Fruit fly (Drosophila melanogaster) whole organism, embryonic: ENCODE measurements around the gene CG13884.

Source experiments
- Antp ChIP-seq: fragments of 200-800 bp; sonication (Bioruptor generic); optimal IDR thresholded peaks from 3 replicates; lab custom pipeline; 2016; ENCODE audit warnings: missing biosample characterization, missing genetic modification characterization
- Blimp-1 ChIP-seq: fragments of 200-800 bp; sonication (Bioruptor generic); optimal IDR thresholded peaks from 3 replicates; lab custom pipeline; 2018; ENCODE audit warnings: missing biosample characterization, missing genetic modification characterization, mild to moderate bottlenecking, moderate library complexity, missing genetic modification reagents
- CG10267 ChIP-seq: fragments of 200-800 bp; sonication (Bioruptor generic); optimal IDR thresholded peaks from 2 replicates; lab custom pipeline; 2018; ENCODE audit warnings: missing biosample characterization, mild to moderate bottlenecking, missing genetic modification characterization, moderate library complexity
- CG11504 ChIP-seq: fragments of 200-800 bp; sonication (Bioruptor generic); optimal IDR thresholded peaks from 3 replicates; lab custom pipeline; 2019; ENCODE audit warnings: missing biosample characterization, mild to moderate bottlenecking, missing genetic modification characterization, moderate library complexity
- CG12219 ChIP-seq: fragments of 200-800 bp; sonication (Bioruptor generic); optimal IDR thresholded peaks from 3 replicates; lab custom pipeline; 2018; ENCODE audit warnings: missing biosample characterization, mild to moderate bottlenecking, missing genetic modification characterization
- CG12391 ChIP-seq: fragments of 200-800 bp; sonication (Bioruptor generic); optimal IDR thresholded peaks from 3 replicates; lab custom pipeline; 2018; ENCODE audit warnings: missing biosample characterization, mild to moderate bottlenecking, missing genetic modification characterization, moderate library complexity
- CG13424 ChIP-seq: fragments of 200-800 bp; sonication (Bioruptor generic); optimal IDR thresholded peaks from 2 replicates; lab custom pipeline; 2019; ENCODE audit warnings: missing biosample characterization, mild to moderate bottlenecking, missing genetic modification characterization, moderate library complexity
- CG14710 ChIP-seq: fragments of 200-800 bp; sonication (Bioruptor generic); optimal IDR thresholded peaks from 3 replicates; lab custom pipeline; 2019; ENCODE audit warnings: missing biosample characterization, mild to moderate bottlenecking, missing genetic modification characterization, moderate library complexity
- CG15269 ChIP-seq: fragments of 200-800 bp; sonication (Bioruptor generic); optimal IDR thresholded peaks from 2 replicates; lab custom pipeline; 2018; ENCODE audit warnings: missing biosample characterization, mild to moderate bottlenecking, missing genetic modification characterization, moderate library complexity
- CG17328 ChIP-seq: fragments of 200-800 bp; sonication (Bioruptor generic); IDR thresholded peaks from 2 replicates; pipeline ENCODE4 v1.3.6; 2022; ENCODE audit warnings: missing biosample characterization, missing genetic modification characterization
- CG1792 ChIP-seq: fragments of 200-800 bp; sonication (Bioruptor generic); optimal IDR thresholded peaks from 2 replicates; lab custom pipeline; 2016; ENCODE audit warnings: missing biosample characterization, missing genetic modification characterization
- CG18599 ChIP-seq: fragments of 200-800 bp; sonication (Bioruptor generic); optimal IDR thresholded peaks from 3 replicates; lab custom pipeline; 2017; ENCODE audit warnings: missing biosample characterization, missing genetic modification characterization, mild to moderate bottlenecking, moderate library complexity, missing genetic modification reagents
- CG2678 ChIP-seq: fragments of 200-800 bp; sonication (Bioruptor generic); optimal IDR thresholded peaks from 3 replicates; lab custom pipeline; 2019; ENCODE audit warnings: missing biosample characterization, mild to moderate bottlenecking, missing genetic modification characterization, moderate library complexity
- CG3847 ChIP-seq: fragments of 200-800 bp; sonication (Bioruptor generic); IDR thresholded peaks from 2 replicates; pipeline ENCODE4 v1.3.6; 2022; ENCODE audit warnings: missing biosample characterization, missing genetic modification characterization
- CG6175 ChIP-seq: fragments of 200-800 bp; sonication (Bioruptor generic); IDR thresholded peaks from 3 replicates; pipeline ENCODE4 v1.3.6; 2022; ENCODE audit warnings: missing biosample characterization, missing genetic modification characterization
- CG7556 ChIP-seq: fragments of 200-800 bp; sonication (Bioruptor generic); optimal IDR thresholded peaks from 2 replicates; lab custom pipeline; 2017; ENCODE audit warnings: missing biosample characterization, mild to moderate bottlenecking, missing genetic modification characterization
- CG7839 ChIP-seq: fragments of 200-800 bp; sonication (Bioruptor generic); optimal IDR thresholded peaks from 3 replicates; lab custom pipeline; 2018; ENCODE audit warnings: missing biosample characterization, mild to moderate bottlenecking, missing genetic modification characterization, moderate library complexity
- CG7987 ChIP-seq: fragments of 200-800 bp; sonication (Bioruptor generic); optimal IDR thresholded peaks from 2 replicates; lab custom pipeline; 2018; ENCODE audit warnings: missing biosample characterization, mild to moderate bottlenecking, missing genetic modification characterization, moderate library complexity
- CG8924 ChIP-seq: fragments of 200-800 bp; optimal IDR thresholded peaks from 3 replicates; lab custom pipeline; 2019; ENCODE audit warnings: missing biosample characterization, mild to moderate bottlenecking, missing genetic modification characterization, moderate library complexity
- CG9215 ChIP-seq: fragments of 200-800 bp; sonication (Bioruptor generic); IDR thresholded peaks from 2 replicates; pipeline ENCODE4 v1.3.6; 2022; ENCODE audit warnings: missing biosample characterization, missing genetic modification characterization
- CG9817 ChIP-seq: fragments of 200-800 bp; sonication (Bioruptor generic); optimal IDR thresholded peaks from 2 replicates; lab custom pipeline; 2018; ENCODE audit warnings: missing biosample characterization, mild to moderate bottlenecking, missing genetic modification characterization, moderate library complexity
- Dad ChIP-seq: fragments of 200-800 bp; sonication (Bioruptor generic); optimal IDR thresholded peaks from 3 replicates; lab custom pipeline; 2016; ENCODE audit warnings: missing biosample characterization, missing genetic modification characterization
- Fer3 ChIP-seq: fragments of 200-800 bp; sonication (Bioruptor generic); optimal IDR thresholded peaks from 2 replicates; lab custom pipeline; 2018; ENCODE audit warnings: missing biosample characterization, mild to moderate bottlenecking, missing genetic modification characterization, moderate library complexity
- Hey ChIP-seq: fragments of 200-800 bp; sonication (Bioruptor generic); optimal IDR thresholded peaks from 3 replicates; lab custom pipeline; 2018; ENCODE audit warnings: missing biosample characterization, mild to moderate bottlenecking, missing genetic modification characterization
- Mes4 ChIP-seq: fragments of 200-800 bp; sonication (Bioruptor generic); optimal IDR thresholded peaks from 2 replicates; lab custom pipeline; 2016; ENCODE audit warnings: missing biosample characterization, missing genetic modification characterization
- NfI ChIP-seq: fragments of 200-800 bp; sonication (Bioruptor generic); optimal IDR thresholded peaks from 3 replicates; lab custom pipeline; 2018; ENCODE audit warnings: missing biosample characterization, mild to moderate bottlenecking, missing genetic modification characterization, moderate library complexity
- Oli ChIP-seq: fragments of 200-800 bp; sonication (Bioruptor generic); optimal IDR thresholded peaks from 2 replicates; lab custom pipeline; 2018; ENCODE audit warnings: missing biosample characterization, mild to moderate bottlenecking, missing genetic modification characterization, moderate library complexity
- PHDP ChIP-seq: fragments of 200-800 bp; sonication (Bioruptor generic); optimal IDR thresholded peaks from 3 replicates; lab custom pipeline; 2018; ENCODE audit warnings: missing biosample characterization, mild to moderate bottlenecking, missing genetic modification characterization, moderate library complexity
- Ravus ChIP-seq: fragments of 200-800 bp; sonication (Bioruptor generic); IDR thresholded peaks from 2 replicates; pipeline ENCODE4 v1.3.6; 2022; ENCODE audit warnings: missing biosample characterization, missing genetic modification characterization
- Rx ChIP-seq: fragments of 200-800 bp; sonication (Bioruptor generic); IDR thresholded peaks from 2 replicates; pipeline ENCODE4 v1.3.6; 2022; ENCODE audit warnings: missing biosample characterization, missing genetic modification characterization
- Sox102F ChIP-seq: fragments of 200-800 bp; sonication (Bioruptor generic); optimal IDR thresholded peaks from 2 replicates; lab custom pipeline; 2018; ENCODE audit warnings: missing biosample characterization, mild to moderate bottlenecking, missing genetic modification characterization, moderate library complexity
- Vsx1 ChIP-seq: fragments of 200-800 bp; sonication (Bioruptor generic); optimal IDR thresholded peaks from 2 replicates; lab custom pipeline; 2017; ENCODE audit warnings: missing biosample characterization, mild to moderate bottlenecking, missing genetic modification characterization, missing genetic modification reagents
- Xrp1 ChIP-seq: fragments of 200-800 bp; sonication (Bioruptor generic); IDR thresholded peaks from 2 replicates; pipeline ENCODE4 v1.3.6; 2022; ENCODE audit warnings: missing biosample characterization, missing genetic modification characterization
- aop ChIP-seq: fragments of 200-800 bp; sonication (Bioruptor generic); IDR thresholded peaks from 2 replicates; pipeline ENCODE4 v1.3.6; 2022; ENCODE audit warnings: missing biosample characterization, missing genetic modification characterization
- cas ChIP-seq: fragments of 200-800 bp; sonication (Bioruptor generic); IDR thresholded peaks from 2 replicates; pipeline ENCODE4 v1.3.6; 2022; ENCODE audit warnings: missing biosample characterization, missing genetic modification characterization
- chif ChIP-seq, 2 experiments: fragments of 200-800 bp; sonication (Bioruptor generic); optimal IDR thresholded peaks; 3 replicates each; lab custom pipeline; 2016; ENCODE audit warnings: missing biosample characterization in 2 of 2, missing genetic modification characterization in 2 of 2
- chn ChIP-seq: fragments of 200-800 bp; sonication (Bioruptor generic); optimal IDR thresholded peaks from 2 replicates; lab custom pipeline; 2016; ENCODE audit warnings: missing biosample characterization, missing genetic modification characterization
- dpn ChIP-seq, 2 experiments: fragments of 200-800 bp; sonication (Bioruptor generic); optimal IDR thresholded peaks; 3 replicates each; lab custom pipeline; 2016; ENCODE audit warnings: missing biosample characterization in 2 of 2, missing genetic modification characterization in 2 of 2
- ewg ChIP-seq: fragments of 200-800 bp; sonication (Bioruptor generic); optimal IDR thresholded peaks from 3 replicates; lab custom pipeline; 2017; ENCODE audit warnings: mild to moderate bottlenecking, missing biosample characterization, missing genetic modification reagents, missing genetic modification characterization
- fd96Cb ChIP-seq: fragments of 200-800 bp; sonication (Bioruptor generic); optimal IDR thresholded peaks from 2 replicates; lab custom pipeline; 2018; ENCODE audit warnings: missing biosample characterization, mild to moderate bottlenecking, missing genetic modification characterization, moderate library complexity
- gem ChIP-seq: fragments of 200-800 bp; sonication (Bioruptor generic); optimal IDR thresholded peaks from 2 replicates; lab custom pipeline; 2019; ENCODE audit warnings: missing biosample characterization, mild to moderate bottlenecking, missing genetic modification characterization, moderate library complexity
- grn ChIP-seq: fragments of 200-800 bp; sonication (Bioruptor generic); optimal IDR thresholded peaks from 3 replicates; lab custom pipeline; 2017; ENCODE audit warnings: missing biosample characterization, missing genetic modification characterization
- gt ChIP-seq: fragments of 200-800 bp; sonication (Bioruptor generic); IDR thresholded peaks from 2 replicates; pipeline ENCODE4 v1.3.6; 2022; ENCODE audit warnings: missing biosample characterization, missing genetic modification characterization
- jing ChIP-seq: fragments of 200-800 bp; sonication (Bioruptor generic); optimal IDR thresholded peaks from 2 replicates; lab custom pipeline; 2018; ENCODE audit warnings: missing biosample characterization, mild to moderate bottlenecking, missing genetic modification characterization
- ken ChIP-seq: fragments of 200-800 bp; sonication (Bioruptor generic); IDR thresholded peaks from 3 replicates; pipeline ENCODE4 v1.3.6; 2022; ENCODE audit warnings: missing biosample characterization, missing genetic modification characterization
- kni ChIP-seq: fragments of 200-800 bp; sonication (Bioruptor generic); optimal IDR thresholded peaks from 3 replicates; lab custom pipeline; 2017; ENCODE audit warnings: mild to moderate bottlenecking, missing biosample characterization, missing genetic modification reagents, missing genetic modification characterization
- phol ChIP-seq: fragments of 200-800 bp; sonication (Bioruptor generic); optimal IDR thresholded peaks from 3 replicates; lab custom pipeline; 2018; ENCODE audit warnings: missing biosample characterization, mild to moderate bottlenecking, missing genetic modification characterization, moderate library complexity
- sens-2 ChIP-seq: fragments of 200-800 bp; sonication (Bioruptor generic); IDR thresholded peaks from 2 replicates; pipeline ENCODE4 v1.3.6; 2022; ENCODE audit warnings: missing biosample characterization, missing genetic modification characterization
- unpg ChIP-seq: fragments of 200-800 bp; sonication (Bioruptor generic); optimal IDR thresholded peaks from 3 replicates; lab custom pipeline; 2018; ENCODE audit warnings: missing biosample characterization, mild to moderate bottlenecking, missing genetic modification characterization, moderate library complexity
- usp ChIP-seq: fragments of >200 bp; optimal IDR thresholded peaks from 2 replicates; lab custom pipeline; 2017; ENCODE audit warnings: missing biosample characterization, missing genetic modification characterization
- wek ChIP-seq: fragments of 200-800 bp; sonication (Bioruptor generic); optimal IDR thresholded peaks from 3 replicates; lab custom pipeline; 2018; ENCODE audit warnings: missing biosample characterization, mild to moderate bottlenecking, missing genetic modification characterization, moderate library complexity

Gene CG13884

dm6 chr3L:395192-395591, 29.0 kb upstream of the CG13884 start:
- TF ChIP-seq Rx (GFP tag; lab: Robert Waterston, UW) (no peak), aop (GFP tag; lab: Robert Waterston, UW) (no peak), usp (GFP tag; lab: Kevin White, UChicago) (no peak), phol (peak; percentile 44), CG3847 (GFP tag; lab: Robert Waterston, UW) (no peak), CG9215 (GFP tag; lab: Robert Waterston, UW) (no peak), Hey (tag; lab: Kevin White, UChicago) (no peak), ken (GFP tag; lab: Robert Waterston, UW) (no peak), CG10267 (tag; lab: Kevin White, UChicago) (peak; percentile 11), Oli (tag; lab: Kevin White, UChicago) (peak; percentile 34), fd96Cb (tag; lab: Kevin White, UChicago) (peak; percentile 25), CG9817 (tag; lab: Kevin White, UChicago) (peak; percentile 29), sens-2 (GFP tag; lab: Robert Waterston, UW) (no peak), CG7556 (GFP tag; lab: Kevin White, UChicago) (peak; percentile 8), Ravus (GFP tag; lab: Robert Waterston, UW) (no peak), CG6175 (no peak), Vsx1 (GFP tag; lab: Kevin White, UChicago) (no peak), gem (peak; percentile 62), wek (GFP tag; lab: Kevin White, UChicago) (no peak), Fer3 (tag; lab: Kevin White, UChicago) (peak; percentile 19), unpg (GFP tag; lab: Kevin White, UChicago) (peak; percentile 45), CG13424 (tag; lab: Kevin White, UChicago) (peak; percentile 54), CG7839 (peak; percentile 44), chif (GFP tag; optimal IDR thresholded peaks at IDR 0.05; lab: Kevin White, UChicago) (no peak), NfI (GFP tag; lab: Kevin White, UChicago) (peak; percentile 0), Antp (GFP tag; lab: Kevin White, UChicago) (no peak), gt (no peak), Mes4 (GFP tag; lab: Kevin White, UChicago) (no peak), CG14710 (peak; percentile 16), CG17328 (0 out of 2 replicates have a peak, but pooled peaks have one; percentile 35), CG7987 (no peak), Sox102F (GFP tag; lab: Kevin White, UChicago) (peak; percentile 47), dpn (GFP tag; optimal IDR thresholded peaks at IDR 0.05; lab: Kevin White, UChicago) (no peak), jing (no peak), CG15269 (peak; percentile 47), CG12391 (peak; percentile 25), CG2678 (tag; lab: Kevin White, UChicago) (peak; percentile 64), CG1792 (GFP tag; lab: Kevin White, UChicago) (no peak), PHDP (tag; lab: Kevin White, UChicago) (peak; percentile 29), chn (no peak), CG8924 (tag; lab: Kevin White, UChicago) (peak; percentile 11), Blimp-1 (GFP tag; lab: Kevin White, UChicago) (peak; percentile 16), CG12219 (GFP tag; lab: Kevin White, UChicago) (no peak), Dad (GFP tag; lab: Kevin White, UChicago) (no peak), cas (GFP tag; lab: Robert Waterston, UW) (no peak), CG11504 (tag; lab: Kevin White, UChicago) (peak; percentile 60), Xrp1 (GFP tag; lab: Robert Waterston, UW) (no peak; the same call in 1 of the 2 replicates), ewg (GFP tag; lab: Kevin White, UChicago) (no peak), kni (GFP tag; lab: Kevin White, UChicago) (peak; percentile 24), CG18599 (peak; percentile 8), grn (GFP tag; lab: Kevin White, UChicago) (no peak)
